Worm (Caenorhabditis elegans): ENCODE results near the gene pudl-1.

ce11 chrIV:2846264-2846663 lies 13.6 kb downstream of the pudl-1 start, which contains the start of gene Y54G2A.40:
- no peak for TF ChIP-seq lin-13 (tag; optimal IDR thresholded peaks at IDR 0.05)
- TF ChIP-seq unc-62 (GFP tag; optimal IDR thresholded peaks at IDR 0.05): no peak
- no peak for TF ChIP-seq elt-1 (tag; optimal IDR thresholded peaks at IDR 0.05; ENCODE audit: borderline replicate concordance, insufficient read depth)
- TF ChIP-seq mep-1 (tag; optimal IDR thresholded peaks at IDR 0.05): no peak
- no peak for TF ChIP-seq nhr-76 (tag; optimal IDR thresholded peaks at IDR 0.05)
- no peak for TF ChIP-seq ztf-11 (tag; optimal IDR thresholded peaks at IDR 0.05)
- TF ChIP-seq ces-1 (GFP tag; optimal IDR thresholded peaks at IDR 0.05): no peak
- no peak for TF ChIP-seq mls-2 (tag; optimal IDR thresholded peaks at IDR 0.05)
- TF ChIP-seq pha-4 (tag; optimal IDR thresholded peaks at IDR 0.05): peak; percentile 33
- no peak for TF ChIP-seq nhr-237 (tag; optimal IDR thresholded peaks at IDR 0.05)
- TF ChIP-seq lin-32 (GFP tag; optimal IDR thresholded peaks at IDR 0.05): no peak
- no peak for TF ChIP-seq drap-1 (GFP tag; optimal IDR thresholded peaks at IDR 0.05)

Data from whole organism, mixed stage, embryonic.